Worm (Caenorhabditis elegans) whole organism, L4 larva: ENCODE measurements around the gene C16B8.2.

ENCODE experiments used
- F10B5.3 ChIP-seq: sonication (generic microtip); optimal IDR thresholded peaks from 2 replicates; lab custom pipeline; 2016; ENCODE audit warnings: mild to moderate bottlenecking, missing genetic modification characterization, missing compliant biosample characterization
- F49E8.2 ChIP-seq: sonication (generic microtip); optimal IDR thresholded peaks from 2 replicates; lab custom pipeline; 2016; ENCODE audit warnings: missing compliant biosample characterization, mild to moderate bottlenecking, missing genetic modification characterization, borderline replicate concordance
- R02D3.7 ChIP-seq: fragments of 150-350 bp; sonication (generic microtip); optimal IDR thresholded peaks from 3 replicates; lab custom pipeline; 2014; ENCODE audit warnings: missing biosample characterization, missing genetic modification characterization
- T20F7.1 ChIP-seq: fragments of 200-800 bp; sonication (Bioruptor generic); optimal IDR thresholded peaks from 2 replicates; lab custom pipeline; 2018; ENCODE audit warnings: mild to moderate bottlenecking, missing genetic modification characterization, missing compliant biosample characterization
- T26A8.4 ChIP-seq: fragments of 200-800 bp; sonication (Bioruptor generic); IDR thresholded peaks from 2 replicates; pipeline ENCODE4 v1.3.6; 2022; ENCODE audit warnings: missing genetic modification characterization, missing compliant biosample characterization
- ZK337.2 ChIP-seq: fragments of 200-800 bp; sonication (Bioruptor generic); IDR thresholded peaks from 2 replicates; pipeline ENCODE4 v1.3.6; 2022; ENCODE audit warnings: missing genetic modification reagents, missing genetic modification characterization, missing compliant biosample characterization
- aha-1 ChIP-seq: fragments of 150-350 bp; peaks from one replicate; lab custom pipeline; 2014; ENCODE audit warnings: missing biosample characterization, missing genetic modification characterization
- arid-1 ChIP-seq: fragments of 200-800 bp; sonication (Bioruptor generic); conservative IDR thresholded peaks from 2 replicates; pipeline ENCODE4 v1.3.6; 2022; ENCODE audit warnings: missing genetic modification reagents, missing genetic modification characterization, missing compliant biosample characterization
- ceh-28 ChIP-seq: fragments of 150-350 bp; optimal IDR thresholded peaks from 2 replicates; lab custom pipeline; 2014; ENCODE audit warnings: missing biosample characterization, missing genetic modification reagents, missing genetic modification characterization
- ceh-32 ChIP-seq: sonication (generic microtip); optimal IDR thresholded peaks from 2 replicates; lab custom pipeline; 2016; ENCODE audit warnings: mild to moderate bottlenecking, missing genetic modification characterization, missing compliant biosample characterization; ENCODE audit not compliant: poor library complexity
- ceh-44 ChIP-seq: fragments of 200-800 bp; sonication (Bioruptor generic); IDR thresholded peaks from 2 replicates; pipeline ENCODE4 v1.3.6; 2022; ENCODE audit warnings: missing genetic modification reagents, missing genetic modification characterization, missing compliant biosample characterization
- ces-1 ChIP-seq: fragments of 150-350 bp; sonication (generic microtip); optimal IDR thresholded peaks from 4 replicates; lab custom pipeline; 2014; ENCODE audit warnings: missing biosample characterization, missing genetic modification reagents, missing genetic modification characterization
- ctbp-1 ChIP-seq: fragments of 200-800 bp; sonication (Bioruptor generic); IDR thresholded peaks from 2 replicates; pipeline ENCODE4 v1.3.6; 2022; ENCODE audit warnings: missing genetic modification reagents, missing genetic modification characterization, missing compliant biosample characterization
- daf-16 ChIP-seq, 3 experiments: sonication (generic microtip); optimal IDR thresholded peaks; 2 replicates each; lab custom pipeline; 2016 to 2017; ENCODE audit warnings: missing genetic modification characterization in 3 of 3, missing genetic modification reagents in 3 of 3, mild to moderate bottlenecking in 2 of 3, missing compliant biosample characterization in 2 of 3, missing biosample characterization in 1 of 3, moderate library complexity in 1 of 3
- daf-8 ChIP-seq: fragments of 200-800 bp; sonication (Bioruptor generic); IDR thresholded peaks from 2 replicates; pipeline ENCODE4 v1.3.6; 2022; ENCODE audit warnings: missing genetic modification characterization, missing compliant biosample characterization
- dmd-8 ChIP-seq: fragments of 200-800 bp; sonication (Bioruptor generic); IDR thresholded peaks from 2 replicates; pipeline ENCODE4 v1.3.6; 2022; ENCODE audit warnings: missing genetic modification characterization, missing compliant biosample characterization
- dmd-9 ChIP-seq: fragments of 200-800 bp; sonication (Bioruptor generic); IDR thresholded peaks from 2 replicates; pipeline ENCODE4 v1.3.6; 2022; ENCODE audit warnings: missing genetic modification reagents, missing genetic modification characterization, missing compliant biosample characterization
- egl-27 ChIP-seq: sonication (generic microtip); optimal IDR thresholded peaks from 3 replicates; lab custom pipeline; 2017; ENCODE audit warnings: missing biosample characterization, missing genetic modification reagents, missing genetic modification characterization
- egl-43 ChIP-seq: fragments of 200-800 bp; sonication (Bioruptor generic); IDR thresholded peaks from 2 replicates; pipeline ENCODE4 v1.3.6; 2022; ENCODE audit warnings: missing genetic modification reagents, missing genetic modification characterization, missing compliant biosample characterization
- fkh-10 ChIP-seq: fragments of 150-350 bp; optimal IDR thresholded peaks from 2 replicates; lab custom pipeline; 2014; ENCODE audit warnings: missing biosample characterization, missing genetic modification reagents, missing genetic modification characterization
- fos-1 ChIP-seq: fragments of 150-350 bp; optimal IDR thresholded peaks from 2 replicates; lab custom pipeline; 2014; ENCODE audit warnings: missing biosample characterization, missing genetic modification characterization
- hmg-1.1 ChIP-seq: fragments of 200-800 bp; sonication (Bioruptor generic); IDR thresholded peaks from 2 replicates; pipeline ENCODE4 v1.3.6; 2022; ENCODE audit warnings: missing genetic modification reagents, missing genetic modification characterization, missing compliant biosample characterization
- lim-7 ChIP-seq: fragments of 200-800 bp; sonication (Bioruptor generic); IDR thresholded peaks from 2 replicates; pipeline ENCODE4 v1.3.6; 2022; ENCODE audit warnings: missing genetic modification characterization, missing compliant biosample characterization
- lin-29 ChIP-seq: fragments of 200-800 bp; sonication (Bioruptor generic); IDR thresholded peaks from 2 replicates; pipeline ENCODE4 v1.3.6; 2022; ENCODE audit warnings: missing genetic modification reagents, missing genetic modification characterization, missing compliant biosample characterization
- lin-39 ChIP-seq: fragments of 150-350 bp; optimal IDR thresholded peaks from 2 replicates; lab custom pipeline; 2014; ENCODE audit warnings: missing biosample characterization, missing genetic modification reagents, missing genetic modification characterization
- lsy-2 ChIP-seq, 2 experiments: fragments of 150-350 bp in 1 of 2; sonication (generic microtip) in 1 of 2; optimal IDR thresholded peaks; 2 replicates each; lab custom pipeline; 2014 to 2017; ENCODE audit warnings: missing biosample characterization in 2 of 2, missing genetic modification characterization in 2 of 2
- madf-5 ChIP-seq, 2 experiments: fragments of 200-800 bp; sonication (Bioruptor generic); IDR thresholded peaks; 2 replicates each; pipeline ENCODE4 v1.3.6; 2022; ENCODE audit warnings: missing compliant biosample characterization in 2 of 2, missing genetic modification characterization in 2 of 2
- mes-2 ChIP-seq: sonication (generic microtip); optimal IDR thresholded peaks from 2 replicates; lab custom pipeline; 2016; ENCODE audit warnings: missing genotype, mild to moderate bottlenecking, missing genetic modification characterization, missing compliant biosample characterization; ENCODE audit not compliant: poor library complexity, severe bottlenecking
- mxl-3 ChIP-seq: fragments of 200-800 bp; sonication (Bioruptor generic); optimal IDR thresholded peaks from 2 replicates; lab custom pipeline; 2018; ENCODE audit warnings: mild to moderate bottlenecking, missing genetic modification characterization, missing compliant biosample characterization
- nhr-10 ChIP-seq: fragments of 150-350 bp; optimal IDR thresholded peaks from 2 replicates; lab custom pipeline; 2014; ENCODE audit warnings: missing biosample characterization, missing genetic modification characterization
- nhr-102 ChIP-seq: sonication (generic microtip); optimal IDR thresholded peaks from 2 replicates; lab custom pipeline; 2016; ENCODE audit warnings: mild to moderate bottlenecking, missing genetic modification characterization, moderate library complexity, missing compliant biosample characterization
- nhr-111 ChIP-seq: fragments of 200-800 bp; sonication (Bioruptor generic); optimal IDR thresholded peaks from 2 replicates; lab custom pipeline; 2018; ENCODE audit warnings: mild to moderate bottlenecking, missing genetic modification characterization, missing compliant biosample characterization
- nhr-237 ChIP-seq: sonication (generic microtip); optimal IDR thresholded peaks from 2 replicates; lab custom pipeline; 2017; ENCODE audit warnings: missing biosample characterization, missing genetic modification characterization
- nhr-25 ChIP-seq: sonication (generic microtip); optimal IDR thresholded peaks from 2 replicates; lab custom pipeline; 2017; ENCODE audit warnings: missing genetic modification characterization, mild to moderate bottlenecking, missing compliant biosample characterization, antibody characterized with exemption, moderate library complexity, borderline replicate concordance; ENCODE audit not compliant: insufficient read depth
- nhr-41 ChIP-seq: fragments of 200-800 bp; sonication (Bioruptor generic); IDR thresholded peaks from 2 replicates; pipeline ENCODE4 v1.3.6; 2022; ENCODE audit warnings: missing genetic modification reagents, missing genetic modification characterization, missing compliant biosample characterization
- nhr-42 ChIP-seq: fragments of 200-800 bp; sonication (Bioruptor generic); IDR thresholded peaks from 2 replicates; pipeline ENCODE4 v1.3.6; 2022; ENCODE audit warnings: missing genetic modification characterization, missing compliant biosample characterization
- nhr-48 ChIP-seq: sonication (generic microtip); optimal IDR thresholded peaks from 2 replicates; lab custom pipeline; 2016; ENCODE audit warnings: mild to moderate bottlenecking, missing genetic modification characterization, missing compliant biosample characterization
- php-3 ChIP-seq: fragments of 200-800 bp; sonication (Bioruptor generic); IDR thresholded peaks from 2 replicates; pipeline ENCODE4 v1.3.6; 2022; ENCODE audit warnings: missing genetic modification reagents, missing genetic modification characterization, missing compliant biosample characterization
- rbr-2 ChIP-seq: sonication (generic microtip); optimal IDR thresholded peaks from 2 replicates; lab custom pipeline; 2016; ENCODE audit warnings: missing genotype, missing genetic modification characterization, missing compliant biosample characterization
- sdz-12 ChIP-seq: fragments of 200-800 bp; sonication (Bioruptor generic); optimal IDR thresholded peaks from 2 replicates; lab custom pipeline; 2018; ENCODE audit warnings: mild to moderate bottlenecking, missing genetic modification characterization, missing compliant biosample characterization
- skn-1 ChIP-seq: fragments of 150-350 bp; optimal IDR thresholded peaks from 2 replicates; lab custom pipeline; 2014; ENCODE audit warnings: missing biosample characterization, missing genetic modification characterization
- snpc-4 ChIP-seq: fragments of 150-350 bp; optimal IDR thresholded peaks from 2 replicates; lab custom pipeline; 2014; ENCODE audit warnings: missing biosample characterization, missing genetic modification characterization
- spr-1 ChIP-seq: sonication (generic microtip); optimal IDR thresholded peaks from 2 replicates; lab custom pipeline; 2016; ENCODE audit warnings: mild to moderate bottlenecking, missing genetic modification characterization, missing compliant biosample characterization
- spr-3 ChIP-seq: fragments of 200-800 bp; sonication (Bioruptor generic); optimal IDR thresholded peaks from 2 replicates; lab custom pipeline; 2018; ENCODE audit warnings: mild to moderate bottlenecking, missing genetic modification characterization, missing compliant biosample characterization
- tra-1 ChIP-seq: fragments of 200-800 bp; sonication (Bioruptor generic); IDR thresholded peaks from 2 replicates; pipeline ENCODE4 v1.3.6; 2022; ENCODE audit warnings: missing genetic modification reagents, missing genetic modification characterization, missing compliant biosample characterization
- unc-130 ChIP-seq: sonication (generic microtip); optimal IDR thresholded peaks from 2 replicates; lab custom pipeline; 2016; ENCODE audit warnings: missing genetic modification reagents, missing genetic modification characterization, missing compliant biosample characterization
- unc-39 ChIP-seq: sonication (generic microtip); optimal IDR thresholded peaks from 2 replicates; lab custom pipeline; 2017; ENCODE audit warnings: missing biosample characterization, missing genetic modification characterization
- unc-62 ChIP-seq, 3 experiments: fragments of 150-350 bp in 1 of 3; sonication (generic microtip); optimal IDR thresholded peaks in 2 of 3; peaks in 1 of 3; 1 replicate in 1 of 3; 2 replicates in 2 of 3; lab custom pipeline; 2014 to 2017; ENCODE audit warnings: missing biosample characterization in 3 of 3, missing genetic modification characterization in 3 of 3, missing genetic modification reagents in 3 of 3, missing genotype in 1 of 3
- vab-7 ChIP-seq: fragments of 200-800 bp; sonication (Bioruptor generic); IDR thresholded peaks from 2 replicates; pipeline ENCODE4 v1.3.6; 2022; ENCODE audit warnings: missing genetic modification reagents, missing genetic modification characterization, missing compliant biosample characterization
- zfp-3 ChIP-seq: fragments of 200-800 bp; sonication (Bioruptor generic); conservative IDR thresholded peaks from 2 replicates; pipeline ENCODE4 v1.3.6; 2022; ENCODE audit warnings: missing genetic modification reagents, missing genetic modification characterization, missing compliant biosample characterization

Gene C16B8.2

DNA sequence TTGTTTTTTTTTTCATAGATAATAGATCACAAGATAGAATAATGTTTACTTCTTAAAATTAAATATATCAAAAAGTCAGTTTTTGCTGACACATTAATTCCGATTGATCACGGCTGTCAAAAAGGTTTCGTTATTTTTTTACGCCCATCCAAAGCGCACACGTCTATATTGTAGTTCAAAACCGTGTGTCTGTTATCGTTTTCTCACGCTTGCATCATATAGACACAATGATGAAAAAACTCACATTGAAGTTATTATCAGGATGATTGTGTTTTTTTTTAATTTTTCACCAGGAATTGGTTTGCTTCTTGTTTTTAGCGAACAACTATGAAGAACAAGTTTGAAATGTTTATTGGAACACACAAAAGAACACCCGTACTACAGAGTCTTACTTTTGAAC, 41.5 kb upstream of the C16B8.2 start (continued):
- TF ChIP-seq F49E8.2 (tag; lab: Kevin White, UChicago) (no peak), fkh-10 (GFP tag; lab: Kevin White, UChicago) (no peak), nhr-42 (no peak), nhr-41 (GFP tag; lab: Robert Waterston, UW) (peak; percentile 56; the same call in 1 of the 2 replicates), R02D3.7 (tag; lab: Kevin White, UChicago) (no peak), ces-1 (no peak), nhr-102 (tag; lab: Kevin White, UChicago) (peak; percentile 85), php-3 (GFP tag; lab: Robert Waterston, UW) (peak; percentile 69), madf-5 (GFP tag; IDR thresholded peaks at IDR 0.05; lab: Robert Waterston, UW) (no peak), tra-1 (peak; percentile 87), rbr-2 (tag; lab: Kevin White, UChicago) (no peak), nhr-111 (GFP tag; lab: Kevin White, UChicago) (no peak), mes-2 (peak; percentile 64), zfp-3 (GFP tag; lab: Robert Waterston, UW) (no peak), dmd-9 (GFP tag; lab: Robert Waterston, UW) (no peak), skn-1 (tag; lab: Kevin White, UChicago) (no peak), unc-62 (GFP tag; optimal IDR thresholded peaks at IDR 0.05 in 1 of 2; lab: Kevin White, UChicago) (peak in 1 of 2 experiments; percentile 38), unc-62 (tag; optimal IDR thresholded peaks at IDR 0.05; lab: Kevin White, UChicago) (no peak), nhr-237 (tag; lab: Kevin White, UChicago) (no peak), snpc-4 (tag; lab: Kevin White, UChicago) (no peak), ceh-44 (GFP tag; lab: Robert Waterston, UW) (no peak), dmd-8 (GFP tag; lab: Robert Waterston, UW) (no peak), ceh-28 (tag; lab: Kevin White, UChicago) (no peak), T20F7.1 (GFP tag; lab: Kevin White, UChicago) (peak; percentile 76), fos-1 (tag; lab: Kevin White, UChicago) (no peak), sdz-12 (GFP tag; lab: Kevin White, UChicago) (no peak), F10B5.3 (tag; lab: Kevin White, UChicago) (no peak), unc-130 (GFP tag; lab: Kevin White, UChicago) (no peak), arid-1 (GFP tag; lab: Robert Waterston, UW) (no peak), aha-1 (peak; percentile 89), spr-3 (no peak), egl-43 (GFP tag; lab: Robert Waterston, UW) (no peak), daf-16 (GFP tag; optimal IDR thresholded peaks at IDR 0.05; lab: Kevin White, UChicago) (peak in 1 of 2 experiments; percentile 80), daf-16 (tag; optimal IDR thresholded peaks at IDR 0.05; lab: Kevin White, UChicago) (peak; percentile 94), ceh-32 (tag; lab: Kevin White, UChicago) (no peak), daf-8 (GFP tag; lab: Robert Waterston, UW) (no peak), lin-29 (GFP tag; lab: Robert Waterston, UW) (no peak), hmg-1.1 (GFP tag; lab: Robert Waterston, UW) (no peak), mxl-3 (GFP tag; lab: Kevin White, UChicago) (no peak), ZK337.2 (no peak), T26A8.4 (GFP tag; lab: Robert Waterston, UW) (no peak), lim-7 (GFP tag; lab: Robert Waterston, UW) (no peak), vab-7 (GFP tag; lab: Robert Waterston, UW) (no peak), nhr-25 (tag; lab: Kevin White, UChicago) (no peak), unc-39 (no peak), nhr-10 (tag; lab: Kevin White, UChicago) (peak; percentile 61), spr-1 (tag; lab: Kevin White, UChicago) (peak; percentile 49), ctbp-1 (GFP tag; lab: Robert Waterston, UW) (no peak), lsy-2 (tag; optimal IDR thresholded peaks at IDR 0.05; lab: Kevin White, UChicago) (peak in 1 of 2 experiments; percentile 59), egl-27 (tag; lab: Kevin White, UChicago) (no peak), nhr-48 (tag; lab: Kevin White, UChicago) (peak; percentile 78), lin-39 (no peak)
